Worm (Caenorhabditis elegans) whole organism, midembryonic: ENCODE measurements around the gene srw-82.

Experiments
- T22C8.4 ChIP-seq: fragments of 200-800 bp; sonication (Bioruptor generic); IDR thresholded peaks from 2 replicates; pipeline ENCODE4 v1.3.6; 2022; ENCODE audit warnings: missing genetic modification characterization, missing compliant biosample characterization
- cog-1 ChIP-seq: sonication (generic microtip); optimal IDR thresholded peaks from 2 replicates; lab custom pipeline; 2016; ENCODE audit warnings: missing genetic modification characterization, missing compliant biosample characterization
- flt-1 ChIP-seq: fragments of 200-800 bp; sonication (Bioruptor generic); IDR thresholded peaks from 2 replicates; pipeline ENCODE4 v1.3.6; 2022; ENCODE audit warnings: missing genetic modification characterization, missing compliant biosample characterization
- klf-2 ChIP-seq: fragments of 200-800 bp; sonication (Bioruptor generic); conservative IDR thresholded peaks from 2 replicates; pipeline ENCODE4 v1.3.6; 2022; ENCODE audit warnings: missing genetic modification reagents, missing genetic modification characterization, missing compliant biosample characterization
- med-1 ChIP-seq: sonication (generic microtip); optimal IDR thresholded peaks from 2 replicates; lab custom pipeline; 2017; ENCODE audit warnings: missing genetic modification characterization, mild to moderate bottlenecking, missing compliant biosample characterization, antibody characterized with exemption, missing genetic modification reagents; ENCODE audit not compliant: insufficient read depth
- ref-1 ChIP-seq: fragments of 200-800 bp; sonication (Bioruptor generic); conservative IDR thresholded peaks from 2 replicates; pipeline ENCODE4 v1.3.6; 2022; ENCODE audit warnings: missing genetic modification reagents, missing genetic modification characterization, missing compliant biosample characterization
- ztf-23 ChIP-seq: fragments of 200-800 bp; sonication (Bioruptor generic); IDR thresholded peaks from 2 replicates; pipeline ENCODE4 v1.3.6; 2022; ENCODE audit warnings: missing genetic modification reagents, missing genetic modification characterization, missing compliant biosample characterization
- ztf-29 ChIP-seq: fragments of 200-800 bp; sonication (Bioruptor generic); IDR thresholded peaks from 2 replicates; pipeline ENCODE4 v1.3.6; 2022; ENCODE audit warnings: missing genetic modification reagents, missing genetic modification characterization, missing compliant biosample characterization

DNA sequence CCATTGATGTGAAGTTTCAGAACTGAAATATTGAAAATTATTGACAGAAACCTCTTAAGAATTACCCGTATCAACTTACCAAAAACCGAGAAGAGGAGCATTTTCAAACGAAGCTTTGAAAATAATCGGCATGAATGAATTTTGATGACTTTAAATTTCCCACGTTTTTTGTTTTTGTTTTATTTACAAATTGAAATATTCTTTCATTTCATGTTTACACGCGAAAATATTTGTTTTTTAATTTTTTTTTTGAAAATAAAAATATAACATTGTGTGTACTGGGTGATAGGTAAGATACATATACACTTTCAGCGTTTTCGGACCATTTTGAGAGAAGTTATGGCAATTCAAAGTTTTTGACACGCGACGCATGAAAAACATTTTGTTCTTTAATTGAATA, 35.9 kb upstream of the srw-82 start, which contains the start of gene Y51A2B.9:
- TF ChIP-seq klf-2 (GFP tag; lab: Robert Waterston, UW) (no peak), ref-1 (GFP tag; lab: Robert Waterston, UW) (no peak), flt-1 (GFP tag; lab: Robert Waterston, UW) (no peak), ztf-29 (GFP tag; lab: Robert Waterston, UW) (no peak), cog-1 (no peak), med-1 (GFP tag; lab: Kevin White, UChicago) (no peak), T22C8.4 (GFP tag; lab: Robert Waterston, UW) (no peak), ztf-23 (GFP tag; lab: Robert Waterston, UW) (no peak)
